Worm (Caenorhabditis elegans): ENCODE data around the gene T06E8.2.

DNA sequence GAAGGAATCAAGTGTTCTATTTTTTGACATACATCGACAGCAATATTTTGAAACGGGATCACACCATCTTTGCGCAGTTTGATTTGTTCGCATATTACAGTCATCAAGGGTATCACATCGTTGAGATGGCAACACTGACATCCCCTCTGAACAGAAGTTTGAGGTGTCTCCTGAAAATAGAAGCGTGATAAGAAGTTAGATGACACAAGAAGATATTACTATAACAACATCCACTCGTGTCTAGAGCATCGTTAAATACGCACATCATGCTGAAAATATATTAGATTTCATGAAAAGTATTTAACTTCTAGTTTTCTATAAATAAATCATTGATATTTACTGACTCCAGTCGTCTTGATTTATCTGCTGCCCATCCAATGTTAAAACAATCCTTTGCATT, 36.5 kb upstream of the T06E8.2 start:
- TF ChIP-seq hlh-15 (tag; optimal IDR thresholded peaks at IDR 0.05), result no peak
- TF ChIP-seq pha-4 (tag; optimal IDR thresholded peaks at IDR 0.05), result no peak
- TF ChIP-seq lim-6 (tag; optimal IDR thresholded peaks at IDR 0.05), result no peak
- TF ChIP-seq npax-4 (tag; optimal IDR thresholded peaks at IDR 0.05), result no peak

All from whole organism, late embryonic.